Worm (Caenorhabditis elegans) whole organism, midembryonic: Measurements from ENCODE around the gene srv-29.

Experiments
- cog-1 ChIP-seq: sonication (generic microtip); optimal IDR thresholded peaks from 2 replicates; lab custom pipeline; 2016; ENCODE audit warnings: missing genetic modification characterization, missing compliant biosample characterization
- klf-2 ChIP-seq: fragments of 200-800 bp; sonication (Bioruptor generic); conservative IDR thresholded peaks from 2 replicates; pipeline ENCODE4 v1.3.6; 2022; ENCODE audit warnings: missing genetic modification reagents, missing genetic modification characterization, missing compliant biosample characterization
- med-1 ChIP-seq: sonication (generic microtip); optimal IDR thresholded peaks from 2 replicates; lab custom pipeline; 2017; ENCODE audit warnings: missing genetic modification characterization, mild to moderate bottlenecking, missing compliant biosample characterization, antibody characterized with exemption, missing genetic modification reagents; ENCODE audit not compliant: insufficient read depth
- tab-1 ChIP-seq: fragments of 200-800 bp; sonication (Bioruptor generic); IDR thresholded peaks from 2 replicates; pipeline ENCODE4 v1.3.6; 2022; ENCODE audit warnings: missing genetic modification characterization, missing compliant biosample characterization

srv-29 gene

DNA sequence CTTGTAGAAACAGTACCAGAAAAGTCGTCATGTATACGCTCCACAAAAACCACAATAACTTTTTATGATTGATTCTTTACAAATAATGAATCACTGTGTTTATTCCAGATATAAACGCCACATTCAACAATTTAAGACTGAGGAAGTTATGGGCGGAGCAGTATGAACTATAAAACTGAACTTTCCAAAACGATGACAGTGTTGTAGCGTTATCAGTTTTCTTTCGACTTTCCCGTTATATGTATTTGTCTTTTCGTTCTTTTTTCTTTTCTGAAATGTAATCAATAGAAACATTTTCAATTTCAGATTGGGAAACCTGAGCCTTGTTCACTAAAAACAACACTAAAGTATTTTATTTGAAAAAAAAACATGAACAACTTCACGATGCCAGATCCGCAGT is 49.3 kb downstream of the srv-29 start, which contains the start of gene C49A9.9:
Gene C49A9.9, plus strand, starts transcription at position 307 of the 400 bp plus-strand sequence.
- TF ChIP-seq tab-1 (GFP tag; lab: Robert Waterston, UW), result no peak
- no peak for TF ChIP-seq cog-1 (tag; lab: Kevin White, UChicago)
- TF ChIP-seq klf-2 (GFP tag; lab: Robert Waterston, UW), result no peak
- no peak for TF ChIP-seq med-1
